Worm (Caenorhabditis elegans): Measurements from ENCODE around the gene ndua-7.
A peak's percentile ranks its signal among the peaks of the same experiment; 100 is the strongest.

Gene ndua-7

ce11 chrII:13481781-13482455, 12.5 kb downstream of the ndua-7 start, which contains the start of gene E01G4.6:
Gene E01G4.6, plus strand, starts transcription at chrII:13482405.
- no peak for TF ChIP-seq unc-39 (tag; optimal IDR thresholded peaks at IDR 0.05)
- no peak for TF ChIP-seq ceh-83 (GFP tag; optimal IDR thresholded peaks at IDR 0.05)
- peak; percentile 68 for TF ChIP-seq zip-8 (tag; optimal IDR thresholded peaks at IDR 0.05)

ce11 chrII:13479424-13479823, 15.0 kb downstream of the ndua-7 start:
- TF ChIP-seq ztf-11 (tag; optimal IDR thresholded peaks at IDR 0.05) (no peak), ceh-39 (tag; optimal IDR thresholded peaks at IDR 0.05) (no peak), hlh-1 (tag; optimal IDR thresholded peaks at IDR 0.05) (no peak), blmp-1 (tag; optimal IDR thresholded peaks at IDR 0.05) (no peak), nhr-237 (tag; optimal IDR thresholded peaks at IDR 0.05) (no peak), tbx-8 (GFP tag; optimal IDR thresholded peaks at IDR 0.05) (no peak), mep-1 (tag; optimal IDR thresholded peaks at IDR 0.05) (no peak), nhr-12 (tag; optimal IDR thresholded peaks at IDR 0.05) (no peak), lsy-2 (tag; optimal IDR thresholded peaks at IDR 0.05) (no peak), ceh-43 (GFP tag; optimal IDR thresholded peaks at IDR 0.05) (no peak), mls-2 (tag; optimal IDR thresholded peaks at IDR 0.05) (no peak), sem-2 (GFP tag; optimal IDR thresholded peaks at IDR 0.05) (no peak), flh-1 (GFP tag; optimal IDR thresholded peaks at IDR 0.05) (no peak), cnd-1 (tag; optimal IDR thresholded peaks at IDR 0.05) (no peak), drap-1 (GFP tag; optimal IDR thresholded peaks at IDR 0.05) (no peak), unc-62 (GFP tag; optimal IDR thresholded peaks at IDR 0.05) (no peak)

ce11 chrII:13477230-13477629, 17.2 kb downstream of the ndua-7 start:
- no peak for TF ChIP-seq nhr-237 (tag; optimal IDR thresholded peaks at IDR 0.05)
- TF ChIP-seq flh-1 (GFP tag; optimal IDR thresholded peaks at IDR 0.05), result no peak
- TF ChIP-seq zip-8 (tag; optimal IDR thresholded peaks at IDR 0.05), result no peak
- TF ChIP-seq ces-1 (GFP tag; optimal IDR thresholded peaks at IDR 0.05), result peak; percentile 30
- TF ChIP-seq sptf-1 (tag; optimal IDR thresholded peaks at IDR 0.05), result peak; percentile 28
- TF ChIP-seq elt-1 (tag; optimal IDR thresholded peaks at IDR 0.05; ENCODE audit: borderline replicate concordance, insufficient read depth), result no peak
- peak; percentile 8 for TF ChIP-seq M03D4.4 (tag; optimal IDR thresholded peaks at IDR 0.05)
- no peak for TF ChIP-seq nhr-2 (tag; optimal IDR thresholded peaks at IDR 0.05)
- peak; percentile 41 for TF ChIP-seq mep-1 (tag; optimal IDR thresholded peaks at IDR 0.05)
- peak; percentile 32 for TF ChIP-seq lsy-2 (tag; optimal IDR thresholded peaks at IDR 0.05)
- TF ChIP-seq nhr-28 (tag; optimal IDR thresholded peaks at IDR 0.05), result no peak

DNA sequence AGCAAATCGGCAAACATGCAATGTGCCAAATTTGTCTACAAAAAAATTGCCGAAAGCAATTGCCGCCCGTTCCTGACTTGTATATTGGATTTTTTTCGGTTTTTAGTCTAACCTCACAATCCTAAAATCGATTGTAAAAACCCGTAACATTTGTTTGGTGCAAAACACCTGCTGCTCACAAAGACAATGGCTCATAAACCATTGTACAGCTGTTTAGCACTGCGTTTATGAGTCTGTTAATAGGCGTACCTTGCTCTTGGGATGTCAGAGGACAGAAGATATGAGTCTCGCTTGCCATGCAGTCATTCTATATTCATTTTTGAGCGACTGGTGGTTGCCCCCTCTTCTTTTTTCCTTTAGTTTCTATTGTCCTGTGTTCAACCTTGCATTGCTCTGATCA, 22.3 kb downstream of the ndua-7 start, which contains the start of gene E01G4.5:
Gene E01G4.5 (plus strand): TSS at position 301 of the 400 bp plus-strand sequence.
- peak; percentile 58 for TF ChIP-seq hlh-1 (tag; optimal IDR thresholded peaks at IDR 0.05)
- no peak for TF ChIP-seq mls-2 (tag; optimal IDR thresholded peaks at IDR 0.05)
- TF ChIP-seq mab-5 (tag; optimal IDR thresholded peaks at IDR 0.05), result no peak

DNA sequence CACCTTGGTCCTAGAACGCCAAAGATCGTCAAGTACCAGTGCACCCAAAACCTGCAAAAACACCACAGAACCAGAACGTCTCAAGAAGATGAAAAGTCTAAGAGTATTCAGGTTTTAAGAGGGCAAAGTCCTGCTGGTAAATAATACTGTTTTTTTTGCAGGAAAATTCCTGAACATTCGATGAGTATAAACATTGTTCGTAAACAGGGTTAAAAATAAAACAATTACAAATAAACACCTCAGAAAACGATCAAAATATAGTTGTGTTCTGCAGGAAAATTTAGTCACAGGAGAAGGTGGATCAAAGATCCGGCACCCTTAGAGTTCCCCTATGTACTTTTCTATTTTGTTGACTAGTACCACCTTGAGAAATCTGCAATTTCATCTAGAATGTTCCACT, 23.7 kb downstream of the ndua-7 start:
- TF ChIP-seq ceh-43 (GFP tag; optimal IDR thresholded peaks at IDR 0.05) (no peak), mep-1 (tag; optimal IDR thresholded peaks at IDR 0.05) (no peak), sem-2 (GFP tag; optimal IDR thresholded peaks at IDR 0.05) (no peak), unc-120 (tag; optimal IDR thresholded peaks at IDR 0.05; ENCODE audit: poor library complexity, severe bottlenecking) (no peak), ceh-39 (tag; optimal IDR thresholded peaks at IDR 0.05) (no peak), drap-1 (GFP tag; optimal IDR thresholded peaks at IDR 0.05) (no peak), unc-39 (tag; optimal IDR thresholded peaks at IDR 0.05) (no peak), ztf-11 (tag; optimal IDR thresholded peaks at IDR 0.05) (no peak), lsy-2 (tag; optimal IDR thresholded peaks at IDR 0.05) (no peak), ham-2 (GFP tag; optimal IDR thresholded peaks at IDR 0.05) (no peak), tbx-8 (GFP tag; optimal IDR thresholded peaks at IDR 0.05) (no peak), cnd-1 (tag; optimal IDR thresholded peaks at IDR 0.05) (no peak), elt-1 (tag; optimal IDR thresholded peaks at IDR 0.05; ENCODE audit: borderline replicate concordance, insufficient read depth) (no peak), lin-32 (GFP tag; optimal IDR thresholded peaks at IDR 0.05) (no peak), sptf-1 (tag; optimal IDR thresholded peaks at IDR 0.05) (no peak), snpc-4 (tag; optimal IDR thresholded peaks at IDR 0.05) (no peak), flh-1 (GFP tag; optimal IDR thresholded peaks at IDR 0.05) (no peak), hlh-1 (tag; optimal IDR thresholded peaks at IDR 0.05) (no peak), mab-5 (tag; optimal IDR thresholded peaks at IDR 0.05) (no peak)
